Fruit fly (Drosophila melanogaster) whole organism, embryonic: ENCODE results near the gene Lsp1alpha.

ENCODE experiments used
- Atf-2 ChIP-seq: fragments of 200-800 bp; sonication (Bioruptor generic); optimal IDR thresholded peaks from 2 replicates; lab custom pipeline; 2016; ENCODE audit warnings: missing biosample characterization, missing genetic modification characterization
- BtbVII ChIP-seq: fragments of 200-800 bp; sonication (Bioruptor generic); optimal IDR thresholded peaks from 3 replicates; lab custom pipeline; 2017; ENCODE audit warnings: missing biosample characterization, mild to moderate bottlenecking, missing genetic modification characterization
- CG11504 ChIP-seq: fragments of 200-800 bp; sonication (Bioruptor generic); optimal IDR thresholded peaks from 3 replicates; lab custom pipeline; 2019; ENCODE audit warnings: missing biosample characterization, mild to moderate bottlenecking, missing genetic modification characterization, moderate library complexity
- CG12769 ChIP-seq: fragments of 200-800 bp; sonication (Bioruptor generic); optimal IDR thresholded peaks from 2 replicates; lab custom pipeline; 2019; ENCODE audit warnings: missing biosample characterization, mild to moderate bottlenecking, missing genetic modification characterization, moderate library complexity
- CG12942 ChIP-seq: fragments of 200-800 bp; sonication (Bioruptor generic); optimal IDR thresholded peaks from 3 replicates; lab custom pipeline; 2016; ENCODE audit warnings: missing biosample characterization, missing genetic modification characterization
- CG14965 ChIP-seq: fragments of 200-800 bp; sonication (Bioruptor generic); optimal IDR thresholded peaks from 2 replicates; lab custom pipeline; 2016; ENCODE audit warnings: missing biosample characterization, missing genetic modification characterization, borderline replicate concordance
- CG1602 ChIP-seq: fragments of 200-800 bp; sonication (Bioruptor generic); optimal IDR thresholded peaks from 3 replicates; lab custom pipeline; 2016; ENCODE audit warnings: missing biosample characterization, missing genetic modification characterization
- CG16863 ChIP-seq: fragments of 200-800 bp; sonication (Bioruptor generic); optimal IDR thresholded peaks from 3 replicates; lab custom pipeline; 2016; ENCODE audit warnings: missing biosample characterization, missing genetic modification characterization
- CG17328 ChIP-seq: fragments of 200-800 bp; sonication (Bioruptor generic); IDR thresholded peaks from 2 replicates; pipeline ENCODE4 v1.3.6; 2022; ENCODE audit warnings: missing biosample characterization, missing genetic modification characterization
- CG17802 ChIP-seq: fragments of 200-800 bp; sonication (Bioruptor generic); optimal IDR thresholded peaks from 2 replicates; lab custom pipeline; 2018; ENCODE audit warnings: missing biosample characterization, mild to moderate bottlenecking, missing genetic modification characterization, moderate library complexity
- CG31224 ChIP-seq: fragments of 200-800 bp; sonication (Bioruptor generic); IDR thresholded peaks from 2 replicates; pipeline ENCODE4 v1.3.6; 2022; ENCODE audit warnings: missing biosample characterization, missing genetic modification characterization
- CG33213 ChIP-seq: fragments of 200-800 bp; sonication (Bioruptor generic); optimal IDR thresholded peaks from 3 replicates; lab custom pipeline; 2016; ENCODE audit warnings: missing biosample characterization, missing genetic modification characterization
- CG3838 ChIP-seq: fragments of 200-800 bp; sonication (Bioruptor generic); optimal IDR thresholded peaks from 3 replicates; lab custom pipeline; 2016; ENCODE audit warnings: missing biosample characterization, missing genetic modification characterization
- CG4707 ChIP-seq: fragments of 200-800 bp; sonication (Bioruptor generic); optimal IDR thresholded peaks from 2 replicates; lab custom pipeline; 2018; ENCODE audit warnings: missing biosample characterization, mild to moderate bottlenecking, missing genetic modification characterization, moderate library complexity
- CG7556 ChIP-seq: fragments of 200-800 bp; sonication (Bioruptor generic); optimal IDR thresholded peaks from 2 replicates; lab custom pipeline; 2017; ENCODE audit warnings: missing biosample characterization, mild to moderate bottlenecking, missing genetic modification characterization
- Fer1 ChIP-seq: fragments of 200-800 bp; sonication (Bioruptor generic); optimal IDR thresholded peaks from 2 replicates; lab custom pipeline; 2017; ENCODE audit warnings: missing biosample characterization, mild to moderate bottlenecking, missing genetic modification characterization
- Fer3 ChIP-seq: fragments of 200-800 bp; sonication (Bioruptor generic); optimal IDR thresholded peaks from 2 replicates; lab custom pipeline; 2018; ENCODE audit warnings: missing biosample characterization, mild to moderate bottlenecking, missing genetic modification characterization, moderate library complexity
- GATAe ChIP-seq: fragments of 200-800 bp; sonication (Bioruptor generic); conservative IDR thresholded peaks from 2 replicates; pipeline ENCODE4 v1.3.6; 2022; ENCODE audit warnings: missing biosample characterization, missing genetic modification characterization
- HHEX ChIP-seq: fragments of 200-800 bp; sonication (Bioruptor generic); optimal IDR thresholded peaks from 3 replicates; lab custom pipeline; 2017; ENCODE audit warnings: missing biosample characterization, mild to moderate bottlenecking, missing genetic modification characterization, missing genetic modification reagents
- HmgD ChIP-seq: fragments of 200-800 bp; sonication (Bioruptor generic); optimal IDR thresholded peaks from 3 replicates; lab custom pipeline; 2016; ENCODE audit warnings: missing biosample characterization, missing genetic modification characterization
- Hmr ChIP-seq: fragments of 200-800 bp; sonication (Bioruptor generic); optimal IDR thresholded peaks from 3 replicates; lab custom pipeline; 2017; ENCODE audit warnings: mild to moderate bottlenecking, missing biosample characterization, missing genetic modification reagents, missing genetic modification characterization
- MBD-R2 ChIP-seq: fragments of 200-800 bp; sonication (Bioruptor generic); IDR thresholded peaks from 2 replicates; pipeline ENCODE4 v1.3.6; 2022; ENCODE audit warnings: missing biosample characterization, missing genetic modification characterization
- Max ChIP-seq: fragments of 200-800 bp; sonication (Bioruptor generic); optimal IDR thresholded peaks from 2 replicates; lab custom pipeline; 2016; ENCODE audit warnings: missing biosample characterization, mild to moderate bottlenecking, missing genetic modification characterization
- NC2α ChIP-seq: fragments of 200-800 bp; sonication (Bioruptor generic); optimal IDR thresholded peaks from 2 replicates; lab custom pipeline; 2016; ENCODE audit warnings: missing biosample characterization, missing genetic modification characterization
- Opbp ChIP-seq: fragments of 200-800 bp; sonication (Bioruptor generic); IDR thresholded peaks from 3 replicates; pipeline ENCODE4 v1.3.6; 2022; ENCODE audit warnings: missing biosample characterization, missing genetic modification characterization; ENCODE audit not compliant: partially characterized antibody
- Ravus ChIP-seq: fragments of 200-800 bp; sonication (Bioruptor generic); IDR thresholded peaks from 2 replicates; pipeline ENCODE4 v1.3.6; 2022; ENCODE audit warnings: missing biosample characterization, missing genetic modification characterization
- Rx ChIP-seq: fragments of 200-800 bp; sonication (Bioruptor generic); IDR thresholded peaks from 2 replicates; pipeline ENCODE4 v1.3.6; 2022; ENCODE audit warnings: missing biosample characterization, missing genetic modification characterization
- Usf ChIP-seq: fragments of 200-800 bp; sonication (Bioruptor generic); optimal IDR thresholded peaks from 2 replicates; lab custom pipeline; 2017; ENCODE audit warnings: missing genotype, missing biosample characterization, missing genetic modification characterization
- abd-A ChIP-seq: fragments of 200-800 bp; sonication (Bioruptor generic); optimal IDR thresholded peaks from 3 replicates; lab custom pipeline; 2019; ENCODE audit warnings: missing biosample characterization, mild to moderate bottlenecking, missing genetic modification characterization, moderate library complexity
- amos ChIP-seq: fragments of 200-800 bp; sonication (Bioruptor generic); IDR thresholded peaks from 2 replicates; pipeline ENCODE4 v1.3.6; 2022; ENCODE audit warnings: missing biosample characterization, missing genetic modification characterization; ENCODE audit not compliant: partially characterized antibody
- ara ChIP-seq: fragments of 200-800 bp; sonication (Bioruptor generic); IDR thresholded peaks from 2 replicates; pipeline ENCODE4 v1.3.6; 2022; ENCODE audit warnings: missing biosample characterization, missing genetic modification characterization
- bbx ChIP-seq: fragments of 200-800 bp; sonication (Bioruptor generic); IDR thresholded peaks from 2 replicates; pipeline ENCODE4 v1.3.6; 2022; ENCODE audit warnings: missing biosample characterization, missing genetic modification characterization; ENCODE audit not compliant: partially characterized antibody
- bcd ChIP-seq: fragments of 200-800 bp; sonication (Bioruptor generic); optimal IDR thresholded peaks from 2 replicates; lab custom pipeline; 2017; ENCODE audit warnings: missing biosample characterization, mild to moderate bottlenecking, missing genetic modification characterization
- corto ChIP-seq: fragments of 200-800 bp; sonication (Bioruptor generic); optimal IDR thresholded peaks from 2 replicates; lab custom pipeline; 2016; ENCODE audit warnings: missing biosample characterization, mild to moderate bottlenecking, missing genetic modification characterization, moderate library complexity
- croc ChIP-seq: fragments of 200-800 bp; sonication (Bioruptor generic); conservative IDR thresholded peaks from 3 replicates; pipeline ENCODE4 v1.3.6; 2022; ENCODE audit warnings: missing biosample characterization, missing genetic modification characterization
- fd64A ChIP-seq: fragments of 200-800 bp; sonication (Bioruptor generic); optimal IDR thresholded peaks from 3 replicates; lab custom pipeline; 2018; ENCODE audit warnings: missing biosample characterization, mild to moderate bottlenecking, missing genetic modification characterization
- ftz-f1 ChIP-seq: fragments of 200-800 bp; sonication (Bioruptor generic); optimal IDR thresholded peaks from 2 replicates; lab custom pipeline; 2016; ENCODE audit warnings: missing biosample characterization, missing genetic modification characterization
- gce ChIP-seq: fragments of 200-800 bp; sonication (Bioruptor generic); IDR thresholded peaks from 3 replicates; pipeline ENCODE4 v1.3.6; 2022; ENCODE audit warnings: missing biosample characterization, missing genetic modification characterization
- grau ChIP-seq: fragments of 200-800 bp; optimal IDR thresholded peaks from 3 replicates; lab custom pipeline; 2019; ENCODE audit warnings: missing biosample characterization, mild to moderate bottlenecking, missing genetic modification characterization, moderate library complexity
- hbn ChIP-seq: fragments of 200-800 bp; sonication (Bioruptor generic); IDR thresholded peaks from 2 replicates; pipeline ENCODE4 v1.3.6; 2022; ENCODE audit warnings: missing biosample characterization, missing genetic modification characterization; ENCODE audit not compliant: partially characterized antibody
- kni ChIP-seq: fragments of 200-800 bp; sonication (Bioruptor generic); optimal IDR thresholded peaks from 3 replicates; lab custom pipeline; 2017; ENCODE audit warnings: mild to moderate bottlenecking, missing biosample characterization, missing genetic modification reagents, missing genetic modification characterization
- luna ChIP-seq: fragments of 200-800 bp; sonication (Bioruptor generic); optimal IDR thresholded peaks from 2 replicates; lab custom pipeline; 2016; ENCODE audit warnings: missing biosample characterization, missing genetic modification characterization
- nom ChIP-seq: fragments of 200-800 bp; sonication (Bioruptor generic); optimal IDR thresholded peaks from 2 replicates; lab custom pipeline; 2017; ENCODE audit warnings: missing biosample characterization, missing genetic modification characterization, mild to moderate bottlenecking, moderate library complexity, missing genetic modification reagents
- org-1 ChIP-seq: fragments of 200-800 bp; sonication (Bioruptor generic); optimal IDR thresholded peaks from 2 replicates; lab custom pipeline; 2017; ENCODE audit warnings: missing biosample characterization, missing genetic modification characterization
- peb ChIP-seq: fragments of 200-800 bp; sonication (Bioruptor generic); IDR thresholded peaks from 2 replicates; pipeline ENCODE4 v1.3.6; 2022; ENCODE audit warnings: missing biosample characterization, missing genetic modification characterization
- sd ChIP-seq: fragments of 200-800 bp; sonication (Bioruptor generic); optimal IDR thresholded peaks from 3 replicates; lab custom pipeline; 2018; ENCODE audit warnings: missing biosample characterization, mild to moderate bottlenecking, missing genetic modification characterization, moderate library complexity
- tx ChIP-seq: fragments of 200-800 bp; sonication (Bioruptor generic); optimal IDR thresholded peaks from 2 replicates; lab custom pipeline; 2016; ENCODE audit warnings: missing biosample characterization, missing genetic modification characterization
- unpg ChIP-seq: fragments of 200-800 bp; sonication (Bioruptor generic); optimal IDR thresholded peaks from 3 replicates; lab custom pipeline; 2018; ENCODE audit warnings: missing biosample characterization, mild to moderate bottlenecking, missing genetic modification characterization, moderate library complexity
- vnd ChIP-seq: fragments of 200-800 bp; sonication (Bioruptor generic); IDR thresholded peaks from 3 replicates; pipeline ENCODE4 v1.3.6; 2022; ENCODE audit warnings: missing biosample characterization, missing genetic modification characterization; ENCODE audit not compliant: partially characterized antibody
- zf30C ChIP-seq: fragments of 200-800 bp; sonication (Bioruptor generic); optimal IDR thresholded peaks from 3 replicates; lab custom pipeline; 2018; ENCODE audit warnings: missing biosample characterization, mild to moderate bottlenecking, missing genetic modification characterization

Lsp1alpha gene

dm6 chrX:12473953-12474468 lies 16.1 kb upstream of the Lsp1alpha start (continued):
- TF ChIP-seq CG16863 (GFP tag; lab: Kevin White, UChicago) (no peak), croc (peak; percentile 71), zf30C (GFP tag; lab: Kevin White, UChicago) (no peak), bcd (GFP tag; lab: Kevin White, UChicago) (peak; percentile 76), CG3838 (peak; percentile 1), tx (no peak), CG31224 (GFP tag; lab: Robert Waterston, UW) (peak; percentile 69), nom (GFP tag; lab: Kevin White, UChicago) (no peak), corto (GFP tag; lab: Kevin White, UChicago) (no peak), CG7556 (GFP tag; lab: Kevin White, UChicago) (peak; percentile 83), luna (GFP tag; lab: Kevin White, UChicago) (no peak), CG11504 (peak; percentile 87), CG12942 (GFP tag; lab: Kevin White, UChicago) (peak; percentile 49), BtbVII (GFP tag; lab: Kevin White, UChicago) (peak; percentile 83), Fer3 (peak; percentile 80), Opbp (no peak), amos (GFP tag; lab: Robert Waterston, UW) (no peak), HHEX (peak; percentile 70), kni (GFP tag; lab: Kevin White, UChicago) (no peak), hbn (GFP tag; lab: Robert Waterston, UW) (no peak), vnd (GFP tag; lab: Robert Waterston, UW) (no peak), NC2α (GFP tag; lab: Kevin White, UChicago) (no peak), CG1602 (peak; percentile 48), unpg (GFP tag; lab: Kevin White, UChicago) (peak; percentile 84), ftz-f1 (GFP tag; lab: Kevin White, UChicago) (no peak), HmgD (GFP tag; lab: Kevin White, UChicago) (no peak), bbx (no peak), CG17802 (no peak), ara (GFP tag; lab: Robert Waterston, UW) (peak; percentile 63; the same call in 1 of the 2 replicates), sd (tag; lab: Kevin White, UChicago) (peak; percentile 81), Fer1 (GFP tag; lab: Kevin White, UChicago) (peak; percentile 86), MBD-R2 (GFP tag; lab: Robert Waterston, UW) (peak; percentile 44; the same call in 1 of the 2 replicates), Usf (GFP tag; lab: Kevin White, UChicago) (peak; percentile 68), fd64A (GFP tag; lab: Kevin White, UChicago) (peak; percentile 32), CG14965 (GFP tag; lab: Kevin White, UChicago) (no peak), peb (GFP tag; lab: Robert Waterston, UW) (peak; percentile 38; the same call in 1 of the 2 replicates), CG12769 (tag; lab: Kevin White, UChicago) (no peak), org-1 (GFP tag; lab: Kevin White, UChicago) (peak; percentile 63), gce (GFP tag; lab: Robert Waterston, UW) (0 out of 3 replicates have a peak, but pooled peaks have one; percentile 20), Atf-2 (GFP tag; lab: Kevin White, UChicago) (no peak), grau (tag; lab: Kevin White, UChicago) (peak; percentile 99), Ravus (GFP tag; lab: Robert Waterston, UW) (peak; percentile 36), CG4707 (GFP tag; lab: Kevin White, UChicago) (no peak), Rx (0 out of 2 replicates have a peak, but pooled peaks have one; percentile 7), abd-A (tag; lab: Kevin White, UChicago) (peak; percentile 81), CG33213 (no peak), CG17328 (GFP tag; lab: Robert Waterston, UW) (peak; percentile 59), Max (GFP tag; lab: Kevin White, UChicago) (peak; percentile 65), GATAe (GFP tag; lab: Robert Waterston, UW) (no peak), Hmr (GFP tag; lab: Kevin White, UChicago) (peak; percentile 89)
